Worm (Caenorhabditis elegans): ENCODE results near the gene srw-79.

ce11 chrII:2996721-2997120 is 50.2 kb downstream of the srw-79 start, which contains the start of gene lido-8:
- TF ChIP-seq hlh-11 (tag; optimal IDR thresholded peaks at IDR 0.05) (no peak), mdt-29 (GFP tag; IDR thresholded peaks at IDR 0.05) (no peak), nhr-102 (tag; optimal IDR thresholded peaks at IDR 0.05) (no peak), mdl-1 (tag; optimal IDR thresholded peaks at IDR 0.05) (no peak), R02D3.7 (tag; optimal IDR thresholded peaks at IDR 0.05) (no peak), ZK546.5 (tag; optimal IDR thresholded peaks at IDR 0.05) (no peak), ama-1 (optimal IDR thresholded peaks at IDR 0.05) (no peak), lsy-2 (tag; optimal IDR thresholded peaks at IDR 0.05) (no peak), saeg-2 (GFP tag; IDR thresholded peaks at IDR 0.05) (no peak), hif-1 (tag; optimal IDR thresholded peaks at IDR 0.05) (no peak), T26A8.4 (GFP tag; IDR thresholded peaks at IDR 0.05) (no peak)

All from whole organism, L4 larva.